Fruit fly (Drosophila melanogaster): ENCODE results near the gene CG2202.

DNA sequence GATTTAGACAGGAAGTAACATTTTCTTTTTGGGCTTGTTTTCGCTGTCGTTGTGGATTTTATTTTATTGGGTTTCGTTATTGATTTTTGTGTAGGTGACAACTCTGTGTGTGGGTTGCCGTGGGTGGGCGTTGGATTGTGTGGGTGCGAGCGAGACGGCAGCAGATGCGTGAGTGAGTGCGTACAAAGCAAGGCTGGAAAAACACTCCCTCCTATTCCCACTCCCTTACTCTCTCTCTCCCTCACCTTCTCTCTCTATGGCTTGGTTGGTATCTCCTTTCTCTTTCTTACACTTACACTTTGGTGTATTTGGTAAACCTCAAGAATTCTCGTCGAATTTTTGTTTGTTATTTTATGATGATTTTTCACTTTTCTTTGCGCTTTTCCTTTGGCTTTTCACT lies 26.5 kb upstream of the CG2202 start:
- no peak for TF ChIP-seq CG8388 (GFP tag; optimal IDR thresholded peaks at IDR 0.05)
- TF ChIP-seq CG13775 (GFP tag; optimal IDR thresholded peaks at IDR 0.05): no peak
- TF ChIP-seq CG2129 (GFP tag; IDR thresholded peaks at IDR 0.05; ENCODE audit: partially characterized antibody): no peak
- TF ChIP-seq CG3407 (GFP tag; optimal IDR thresholded peaks at IDR 0.05): no peak
- TF ChIP-seq ap (GFP tag; IDR thresholded peaks at IDR 0.05): no peak
- no peak for TF ChIP-seq fru (optimal IDR thresholded peaks at IDR 0.05)
- no peak for TF ChIP-seq CG7271 (tag; optimal IDR thresholded peaks at IDR 0.05)
